Worm (Caenorhabditis elegans) whole organism, L2 larva: ENCODE data around the gene srh-21.

Experiments used
- elt-3 ChIP-seq: sonication (generic microtip); optimal IDR thresholded peaks from 2 replicates; lab custom pipeline; 2017; ENCODE audit warnings: missing biosample characterization, missing genetic modification characterization
- lin-13 ChIP-seq: fragments of 150-350 bp; optimal IDR thresholded peaks from 2 replicates; lab custom pipeline; 2014; ENCODE audit warnings: missing biosample characterization, missing genetic modification reagents, missing genetic modification characterization
- nhr-21 ChIP-seq: fragments of 150-350 bp; optimal IDR thresholded peaks from 2 replicates; lab custom pipeline; 2014; ENCODE audit warnings: missing biosample characterization, missing genetic modification characterization
- ztf-4 ChIP-seq: fragments of 150-350 bp; optimal IDR thresholded peaks from 2 replicates; lab custom pipeline; 2014; ENCODE audit warnings: missing biosample characterization, missing genetic modification characterization

ce11 chrV:4918091-4918624 is 8.3 kb upstream of the srh-21 start, which contains the start of gene C02E7.7:
- no peak for TF ChIP-seq nhr-21 (tag; lab: Kevin White, UChicago)
- TF ChIP-seq elt-3 = no peak
- no peak for TF ChIP-seq ztf-4 (tag; lab: Kevin White, UChicago)
- TF ChIP-seq lin-13 = no peak
